Worm (Caenorhabditis elegans) whole organism, L1 larva: ENCODE measurements around the gene F14B8.4.

Source experiments
- aly-2 ChIP-seq: fragments of 150-350 bp; optimal IDR thresholded peaks from 2 replicates; lab custom pipeline; 2014; ENCODE audit warnings: missing biosample characterization, missing genetic modification characterization
- ama-1 ChIP-seq: fragments of 150-350 bp; optimal IDR thresholded peaks from 2 replicates; lab custom pipeline; 2014
- egl-27 ChIP-seq, 2 experiments: fragments of 150-350 bp in 1 of 2; sonication (generic microtip); optimal IDR thresholded peaks; 3 replicates each; lab custom pipeline; 2017 to 2018; ENCODE audit warnings: missing biosample characterization in 2 of 2, missing genetic modification characterization in 2 of 2, missing genetic modification reagents in 2 of 2
- fkh-10 ChIP-seq: sonication (generic microtip); optimal IDR thresholded peaks from 2 replicates; lab custom pipeline; 2017; ENCODE audit warnings: missing biosample characterization, missing genetic modification reagents, missing genetic modification characterization
- jun-1 ChIP-seq: fragments of 150-350 bp; optimal IDR thresholded peaks from 2 replicates; lab custom pipeline; 2014; ENCODE audit warnings: missing biosample characterization, missing genetic modification reagents, missing genetic modification characterization
- lin-15B ChIP-seq: fragments of 150-350 bp; sonication (generic microtip); optimal IDR thresholded peaks from 3 replicates; lab custom pipeline; 2014; ENCODE audit warnings: missing biosample characterization, missing genetic modification characterization
- skn-1 ChIP-seq: fragments of 150-350 bp; optimal IDR thresholded peaks from 2 replicates; lab custom pipeline; 2014; ENCODE audit warnings: missing biosample characterization, missing genetic modification characterization
- sox-4 ChIP-seq: sonication (generic microtip); optimal IDR thresholded peaks from 2 replicates; lab custom pipeline; 2016; ENCODE audit warnings: missing genetic modification characterization, missing compliant biosample characterization
- unc-86 ChIP-seq: sonication (generic microtip); optimal IDR thresholded peaks from 2 replicates; lab custom pipeline; 2016; ENCODE audit warnings: missing genetic modification characterization, missing compliant biosample characterization
- unc-98 ChIP-seq: fragments of 200-800 bp; sonication (Bioruptor generic); IDR thresholded peaks from 2 replicates; pipeline ENCODE4 v1.3.6; 2022; ENCODE audit warnings: missing genetic modification characterization, missing compliant biosample characterization

DNA sequence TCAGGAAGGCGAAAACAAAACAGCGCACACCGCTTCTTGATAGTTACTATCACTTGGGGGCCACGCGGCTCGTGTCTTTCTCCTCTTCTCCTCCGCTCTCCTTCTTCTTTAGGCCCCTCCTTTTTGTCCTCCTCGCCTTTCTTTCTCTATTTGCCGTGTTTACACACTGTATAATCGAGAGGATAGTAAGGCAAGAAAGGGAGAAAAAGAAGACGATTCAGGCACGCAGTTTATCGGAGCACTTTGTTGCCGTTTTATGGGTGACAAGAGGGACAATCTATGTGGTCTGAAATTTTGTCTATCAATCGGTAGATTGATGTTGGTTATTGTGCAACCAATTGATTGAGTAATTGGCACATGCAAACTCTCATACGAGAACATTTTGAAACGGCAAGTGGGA, 32.4 kb upstream of the F14B8.4 start, which contains the start of gene F14B8.6:
- TF ChIP-seq skn-1 (tag; lab: Kevin White, UChicago) (no peak), unc-86 (no peak), egl-27 (tag; optimal IDR thresholded peaks at IDR 0.05; lab: Kevin White, UChicago) (no peak), lin-15B (tag; lab: Kevin White, UChicago) (no peak), aly-2 (tag; lab: Kevin White, UChicago) (no peak), ama-1 (lab: Kevin White, UChicago) (no peak), sox-4 (no peak), unc-98 (GFP tag; lab: Robert Waterston, UW) (no peak), jun-1 (tag; lab: Kevin White, UChicago) (no peak), fkh-10 (GFP tag; lab: Kevin White, UChicago) (no peak)
